Fruit fly (Drosophila melanogaster) whole organism, adult: Measurements from ENCODE around the gene CG1785.

ENCODE experiments used
- CG11617 ChIP-seq: fragments of 200-800 bp; sonication (Bioruptor generic); optimal IDR thresholded peaks from 2 replicates; lab custom pipeline; 2017; ENCODE audit warnings: mild to moderate bottlenecking, missing biosample characterization, missing genetic modification reagents, missing genetic modification characterization
- CG12768 ChIP-seq: fragments of 200-800 bp; sonication (Bioruptor generic); optimal IDR thresholded peaks from 2 replicates; lab custom pipeline; 2017; ENCODE audit warnings: missing biosample characterization, missing genetic modification characterization, mild to moderate bottlenecking, moderate library complexity, missing genetic modification reagents
- CG1620 ChIP-seq: fragments of 200-800 bp; sonication (Bioruptor generic); optimal IDR thresholded peaks from 2 replicates; lab custom pipeline; 2016; ENCODE audit warnings: missing biosample characterization, missing genetic modification characterization
- CG33017 ChIP-seq: fragments of 200-800 bp; sonication (Bioruptor generic); optimal IDR thresholded peaks from 2 replicates; lab custom pipeline; 2018; ENCODE audit warnings: missing biosample characterization, mild to moderate bottlenecking, missing genetic modification characterization, moderate library complexity
- Clk ChIP-seq: fragments of 200-800 bp; sonication (Bioruptor generic); optimal IDR thresholded peaks from 2 replicates; lab custom pipeline; 2017; ENCODE audit warnings: missing biosample characterization, missing genetic modification characterization
- Crg-1 ChIP-seq: fragments of 200-800 bp; sonication (Bioruptor generic); optimal IDR thresholded peaks from 2 replicates; lab custom pipeline; 2016; ENCODE audit warnings: missing biosample characterization, missing genetic modification characterization
- Mnt ChIP-seq: fragments of 200-800 bp; sonication (Bioruptor generic); optimal IDR thresholded peaks from 2 replicates; lab custom pipeline; 2016; ENCODE audit warnings: missing biosample characterization, mild to moderate bottlenecking, missing genetic modification characterization
- bab1 ChIP-seq: fragments of 200-800 bp; sonication (Bioruptor generic); optimal IDR thresholded peaks from 3 replicates; lab custom pipeline; 2019; ENCODE audit warnings: missing biosample characterization, mild to moderate bottlenecking, missing genetic modification characterization, moderate library complexity
- cnc ChIP-seq, 2 experiments: fragments of >200 bp; optimal IDR thresholded peaks; 2 replicates each; lab custom pipeline; 2017
- kay ChIP-seq: fragments of 200-800 bp; sonication (Bioruptor generic); peaks from one replicate; lab custom pipeline; 2016; ENCODE audit warnings: missing biosample characterization, missing genetic modification characterization, borderline replicate concordance
- pad ChIP-seq: fragments of 200-800 bp; sonication (Bioruptor generic); optimal IDR thresholded peaks from 3 replicates; lab custom pipeline; 2017; ENCODE audit warnings: missing biosample characterization, missing genetic modification characterization, mild to moderate bottlenecking, moderate library complexity, missing genetic modification reagents
- tj ChIP-seq: fragments of 200-800 bp; sonication (Bioruptor generic); optimal IDR thresholded peaks from 3 replicates; lab custom pipeline; 2017; ENCODE audit warnings: missing biosample characterization, mild to moderate bottlenecking, missing genetic modification characterization, moderate library complexity
- toe ChIP-seq: fragments of 200-800 bp; sonication (Bioruptor generic); optimal IDR thresholded peaks from 2 replicates; lab custom pipeline; 2016; ENCODE audit warnings: missing biosample characterization, missing genetic modification characterization

dm6 chrX:8681189-8681821, 33.4 kb upstream of the CG1785 start, which contains the start of gene CAH3:
- TF ChIP-seq pad (GFP tag; lab: Kevin White, UChicago) (peak; percentile 80), CG33017 (tag; lab: Kevin White, UChicago) (peak; percentile 88), Crg-1 (GFP tag; lab: Kevin White, UChicago) (peak; percentile 82), CG12768 (GFP tag; lab: Kevin White, UChicago) (peak; percentile 87), bab1 (peak; percentile 97), Mnt (GFP tag; lab: Kevin White, UChicago) (peak; percentile 88), Clk (GFP tag; lab: Kevin White, UChicago) (peak; percentile 66), tj (GFP tag; lab: Kevin White, UChicago) (peak; percentile 78), cnc (optimal IDR thresholded peaks at IDR 0.05; lab: Kevin White, UChicago) (no peak), toe (GFP tag; lab: Kevin White, UChicago) (peak; percentile 92), kay (GFP tag; lab: Kevin White, UChicago) (peak; percentile 96), CG11617 (GFP tag; lab: Kevin White, UChicago) (peak; percentile 95), CG1620 (GFP tag; lab: Kevin White, UChicago) (peak; percentile 93)
